Worm (Caenorhabditis elegans): ENCODE results near the gene msp-57.

- TF ChIP-seq sma-9 (GFP tag; optimal IDR thresholded peaks at IDR 0.05) (no peak), sma-9 (tag; optimal IDR thresholded peaks at IDR 0.05) (no peak), R02D3.7 (tag; optimal IDR thresholded peaks at IDR 0.05) (no peak), skn-1 (tag; optimal IDR thresholded peaks at IDR 0.05) (no peak), fos-1 (tag; optimal IDR thresholded peaks at IDR 0.05) (no peak), nhr-237 (tag; optimal IDR thresholded peaks at IDR 0.05) (no peak), nhr-12 (tag; optimal IDR thresholded peaks at IDR 0.05) (no peak)
These were observed 23.6 kb upstream of the msp-57 start for ce11 chrIV:5038744-5039143.

Data from whole organism, L2 larva.